Worm (Caenorhabditis elegans): ENCODE data around the gene nlp-20.

DNA sequence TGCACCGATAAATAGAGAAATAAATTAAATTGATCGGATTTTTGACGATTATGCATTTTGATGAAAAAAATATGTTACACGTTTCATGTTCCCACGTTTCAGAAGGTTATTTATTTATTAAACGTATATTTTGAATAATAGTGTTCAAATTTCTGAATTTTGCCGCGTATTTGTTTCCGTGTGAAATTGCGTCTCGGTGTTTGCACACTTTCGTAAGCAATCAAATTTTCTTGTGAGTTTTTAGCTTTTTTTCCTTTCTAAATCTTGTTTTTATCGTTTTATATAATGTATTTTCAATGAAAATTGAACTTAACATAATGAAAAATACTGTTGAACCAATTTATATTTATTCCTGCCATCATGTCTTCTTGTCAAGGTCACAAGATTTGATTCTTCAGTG, 10.3 kb downstream of the nlp-20 start, which contains the start of gene F45E4.6:
- TF ChIP-seq aly-2 (tag; optimal IDR thresholded peaks at IDR 0.05) (no peak), lin-13 (GFP tag; optimal IDR thresholded peaks at IDR 0.05) (peak; percentile 38), zag-1 (tag; optimal IDR thresholded peaks at IDR 0.05) (no peak), nhr-12 (tag; optimal IDR thresholded peaks at IDR 0.05) (no peak), sma-9 (GFP tag; optimal IDR thresholded peaks at IDR 0.05) (peak; percentile 33), sma-9 (tag; optimal IDR thresholded peaks at IDR 0.05) (no peak), mdl-1 (tag; optimal IDR thresholded peaks at IDR 0.05) (no peak), ztf-11 (tag; optimal IDR thresholded peaks at IDR 0.05) (no peak), snpc-4 (tag; optimal IDR thresholded peaks at IDR 0.05) (peak; percentile 17), blmp-1 (tag; optimal IDR thresholded peaks at IDR 0.05; ENCODE audit: insufficient read depth) (no peak), nhr-77 (tag; optimal IDR thresholded peaks at IDR 0.05) (no peak)

Data from whole organism, L2 larva.